Fruit fly (Drosophila melanogaster): Measurements from ENCODE around the gene Pfdn5.

The Pfdn5 gene

dm6 chr3R:22518285-22518684, 31.4 kb downstream of the Pfdn5 start (continued):
- no peak for TF ChIP-seq CG8290 (GFP tag; optimal IDR thresholded peaks at IDR 0.05)
- TF ChIP-seq CG8290 (tag; optimal IDR thresholded peaks at IDR 0.05), result peak in 1 of 2 experiments; percentile 62
- no peak for TF ChIP-seq sqz (GFP tag; optimal IDR thresholded peaks at IDR 0.05)
- no peak for TF ChIP-seq unc-4 (GFP tag; IDR thresholded peaks at IDR 0.05; ENCODE audit: partially characterized antibody)
- TF ChIP-seq CG17328 (GFP tag; IDR thresholded peaks at IDR 0.05), result no peak
- no peak for TF ChIP-seq CG33213 (GFP tag; optimal IDR thresholded peaks at IDR 0.05)
- TF ChIP-seq gro (GFP tag; optimal IDR thresholded peaks at IDR 0.05), result no peak
- TF ChIP-seq knrl (GFP tag; IDR thresholded peaks at IDR 0.05; ENCODE audit: partially characterized antibody), result no peak
- TF ChIP-seq CG7556 (GFP tag; optimal IDR thresholded peaks at IDR 0.05), result no peak
- no peak for TF ChIP-seq CG2678 (tag; optimal IDR thresholded peaks at IDR 0.05)
- TF ChIP-seq CG30020 (tag; optimal IDR thresholded peaks at IDR 0.05), result no peak
- TF ChIP-seq CG4404 (GFP tag; IDR thresholded peaks at IDR 0.05), result no peak
- TF ChIP-seq rib (GFP tag; IDR thresholded peaks at IDR 0.05), result no peak
- peak; percentile 22 for TF ChIP-seq B-H2 (GFP tag; optimal IDR thresholded peaks at IDR 0.05)
- TF ChIP-seq Rfx (GFP tag; IDR thresholded peaks at IDR 0.05), result peak; percentile 28; the same call in 1 of the 2 replicates
- no peak for TF ChIP-seq gce (GFP tag; IDR thresholded peaks at IDR 0.05)
- TF ChIP-seq CG1529 (GFP tag; optimal IDR thresholded peaks at IDR 0.05), result no peak
- peak; percentile 8 for TF ChIP-seq Meics (GFP tag; optimal IDR thresholded peaks at IDR 0.05)
- no peak for TF ChIP-seq Mes4 (GFP tag; optimal IDR thresholded peaks at IDR 0.05)
- peak; percentile 12 for TF ChIP-seq CG2120 (GFP tag; optimal IDR thresholded peaks at IDR 0.05)
- no peak for TF ChIP-seq CG30431 (GFP tag; optimal IDR thresholded peaks at IDR 0.05)
- TF ChIP-seq grau (tag; optimal IDR thresholded peaks at IDR 0.05), result no peak
- TF ChIP-seq CG12391 (tag; optimal IDR thresholded peaks at IDR 0.05), result no peak
- peak; percentile 80 for TF ChIP-seq lab (GFP tag; optimal IDR thresholded peaks at IDR 0.05)
- no peak for TF ChIP-seq Myb (GFP tag; optimal IDR thresholded peaks at IDR 0.05)
- TF ChIP-seq dan (GFP tag; IDR thresholded peaks at IDR 0.05), result no peak
- TF ChIP-seq MBD-R2 (GFP tag; IDR thresholded peaks at IDR 0.05), result no peak
- no peak for TF ChIP-seq tna (GFP tag; IDR thresholded peaks at IDR 0.05; ENCODE audit: partially characterized antibody)
- TF ChIP-seq Dref (GFP tag; IDR thresholded peaks at IDR 0.05), result no peak
- TF ChIP-seq CG43689 (GFP tag; IDR thresholded peaks at IDR 0.05), result no peak
- no peak for TF ChIP-seq abd-A (tag; optimal IDR thresholded peaks at IDR 0.05)
- no peak for TF ChIP-seq CG8924 (tag; optimal IDR thresholded peaks at IDR 0.05)
- TF ChIP-seq slp2 (GFP tag; optimal IDR thresholded peaks at IDR 0.05), result no peak
- TF ChIP-seq sisA (GFP tag; IDR thresholded peaks at IDR 0.05), result no peak
- no peak for TF ChIP-seq CTCF (GFP tag; optimal IDR thresholded peaks at IDR 0.05)
- no peak for TF ChIP-seq Hsf (GFP tag; optimal IDR thresholded peaks at IDR 0.05)
- no peak for TF ChIP-seq Bteb2 (GFP tag; optimal IDR thresholded peaks at IDR 0.05)
- TF ChIP-seq ash1 (GFP tag; optimal IDR thresholded peaks at IDR 0.05), result peak; percentile 37
- TF ChIP-seq CG1602 (GFP tag; optimal IDR thresholded peaks at IDR 0.05), result no peak
- TF ChIP-seq Lim3 (GFP tag; IDR thresholded peaks at IDR 0.05), result no peak
- no peak for TF ChIP-seq ato (GFP tag; IDR thresholded peaks at IDR 0.05; ENCODE audit: partially characterized antibody)
- peak; percentile 0 for TF ChIP-seq CG1832 (GFP tag; optimal IDR thresholded peaks at IDR 0.05)
- no peak for TF ChIP-seq Sry-β (GFP tag; optimal IDR thresholded peaks at IDR 0.05)
- TF ChIP-seq nom (GFP tag; optimal IDR thresholded peaks at IDR 0.05), result no peak
- TF ChIP-seq CG6689 (GFP tag; IDR thresholded peaks at IDR 0.05), result no peak
- no peak for TF ChIP-seq her (GFP tag; optimal IDR thresholded peaks at IDR 0.05)
- TF ChIP-seq Dip3 (GFP tag; optimal IDR thresholded peaks at IDR 0.05), result no peak
- no peak for TF ChIP-seq ken (GFP tag; IDR thresholded peaks at IDR 0.05)
- TF ChIP-seq zfh1 (GFP tag; IDR thresholded peaks at IDR 0.05), result no peak
- TF ChIP-seq sug (tag; optimal IDR thresholded peaks at IDR 0.05), result peak; percentile 31
- TF ChIP-seq Bdp1 (GFP tag; optimal IDR thresholded peaks at IDR 0.05), result no peak
- peak; percentile 39 for TF ChIP-seq Fer1 (GFP tag; optimal IDR thresholded peaks at IDR 0.05)
- no peak for TF ChIP-seq CG12299 (tag; optimal IDR thresholded peaks at IDR 0.05)

All from whole organism, embryonic.